Fruit fly (Drosophila melanogaster): Measurements from ENCODE around the gene Remo.

Gene Remo

DNA sequence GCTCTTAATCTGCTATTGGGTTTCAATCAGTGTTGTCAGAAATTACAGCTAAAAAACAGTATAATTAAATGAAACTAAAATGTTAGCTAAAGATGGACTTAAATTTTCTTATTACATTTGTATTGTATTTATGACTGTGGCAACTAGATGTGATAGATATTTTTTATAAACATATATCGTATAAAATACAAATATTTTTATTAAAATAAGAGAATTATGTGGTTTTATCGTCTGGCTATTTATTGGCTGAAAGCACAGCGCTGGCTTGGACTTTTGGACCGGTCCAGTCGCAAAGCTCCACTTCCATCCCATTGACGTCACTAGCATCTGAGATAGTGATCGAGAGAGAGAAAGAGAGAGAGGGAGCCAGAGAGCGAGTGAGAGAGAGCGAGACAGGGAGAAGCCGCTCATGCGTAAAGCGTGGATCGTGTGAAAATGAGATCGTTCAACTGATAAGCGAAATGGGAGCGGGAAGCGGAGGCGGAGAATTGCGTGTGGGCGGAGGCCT, 31.6 kb downstream of the Remo start (continued):
- no peak for TF ChIP-seq CG33213 (GFP tag; optimal IDR thresholded peaks at IDR 0.05)
- peak; percentile 42 for TF ChIP-seq HHEX (GFP tag; optimal IDR thresholded peaks at IDR 0.05)
- no peak for TF ChIP-seq Doc3 (GFP tag; IDR thresholded peaks at IDR 0.05; ENCODE audit: partially characterized antibody)
- peak; percentile 39 for TF ChIP-seq salm (tag; optimal IDR thresholded peaks at IDR 0.05)
- TF ChIP-seq CG8944 (GFP tag; optimal IDR thresholded peaks at IDR 0.05) = no peak
- no peak for TF ChIP-seq bab2 (GFP tag; optimal IDR thresholded peaks at IDR 0.05)
- no peak for TF ChIP-seq Opbp (GFP tag; IDR thresholded peaks at IDR 0.05; ENCODE audit: partially characterized antibody)
- no peak for TF ChIP-seq Mrtf (GFP tag; IDR thresholded peaks at IDR 0.05)
- peak; percentile 60 for TF ChIP-seq CG11504 (tag; optimal IDR thresholded peaks at IDR 0.05)
- no peak for TF ChIP-seq jumu (GFP tag; optimal IDR thresholded peaks at IDR 0.05)
- TF ChIP-seq CG1233 (GFP tag; optimal IDR thresholded peaks at IDR 0.05) = peak; percentile 36
- no peak for TF ChIP-seq ac (GFP tag; optimal IDR thresholded peaks at IDR 0.05)
- no peak for TF ChIP-seq kah (GFP tag; optimal IDR thresholded peaks at IDR 0.05)
- no peak for TF ChIP-seq gt (GFP tag; IDR thresholded peaks at IDR 0.05)
- no peak for TF ChIP-seq vnd (GFP tag; IDR thresholded peaks at IDR 0.05; ENCODE audit: partially characterized antibody)
- TF ChIP-seq schlank (tag; optimal IDR thresholded peaks at IDR 0.05) = no peak
- peak; percentile 8 for TF ChIP-seq scrt (GFP tag; optimal IDR thresholded peaks at IDR 0.05)
- TF ChIP-seq Adf1 (GFP tag; IDR thresholded peaks at IDR 0.05) = no peak
- no peak for TF ChIP-seq CG8478 (optimal IDR thresholded peaks at IDR 0.05)
- peak; percentile 62 for TF ChIP-seq BtbVII (GFP tag; optimal IDR thresholded peaks at IDR 0.05)
- no peak for TF ChIP-seq CG34224 (GFP tag; IDR thresholded peaks at IDR 0.05; ENCODE audit: partially characterized antibody)
- no peak for TF ChIP-seq pros (GFP tag; optimal IDR thresholded peaks at IDR 0.05)
- no peak for TF ChIP-seq CG10959 (GFP tag; IDR thresholded peaks at IDR 0.05)
- no peak for TF ChIP-seq pita (GFP tag; optimal IDR thresholded peaks at IDR 0.05)
- TF ChIP-seq Ada2b (GFP tag; IDR thresholded peaks at IDR 0.05) = no peak
- TF ChIP-seq Asciz (GFP tag; optimal IDR thresholded peaks at IDR 0.05) = no peak
- peak; percentile 22 for TF ChIP-seq CG5180 (GFP tag; optimal IDR thresholded peaks at IDR 0.05)
- TF ChIP-seq CG12659 (GFP tag; optimal IDR thresholded peaks at IDR 0.05) = peak; percentile 38
- TF ChIP-seq CG2202 (tag; optimal IDR thresholded peaks at IDR 0.05) = no peak
- TF ChIP-seq zfh2 (GFP tag; optimal IDR thresholded peaks at IDR 0.05) = no peak
- TF ChIP-seq CG2199 (GFP tag; IDR thresholded peaks at IDR 0.05) = no peak
- TF ChIP-seq CG7987 (GFP tag; optimal IDR thresholded peaks at IDR 0.05) = no peak
- TF ChIP-seq maf-S (GFP tag; optimal IDR thresholded peaks at IDR 0.05) = no peak
- TF ChIP-seq CG42726 (GFP tag; IDR thresholded peaks at IDR 0.05; ENCODE audit: partially characterized antibody) = no peak
- TF ChIP-seq CG2889 (GFP tag; IDR thresholded peaks at IDR 0.05) = no peak
- peak; percentile 10 for TF ChIP-seq CG8388 (GFP tag; optimal IDR thresholded peaks at IDR 0.05)
- peak; percentile 2 for TF ChIP-seq Oli (tag; optimal IDR thresholded peaks at IDR 0.05)
- no peak for TF ChIP-seq Ssrp (tag; optimal IDR thresholded peaks at IDR 0.05)
- no peak for TF ChIP-seq CG15011 (GFP tag; optimal IDR thresholded peaks at IDR 0.05)
- TF ChIP-seq YL-1 (GFP tag; optimal IDR thresholded peaks at IDR 0.05) = no peak
- no peak for TF ChIP-seq CG14667 (GFP tag; IDR thresholded peaks at IDR 0.05)
- TF ChIP-seq ssp (GFP tag; IDR thresholded peaks at IDR 0.05) = no peak
- TF ChIP-seq chif (GFP tag; optimal IDR thresholded peaks at IDR 0.05) = no peak
- TF ChIP-seq unpg (GFP tag; optimal IDR thresholded peaks at IDR 0.05) = peak; percentile 40
- no peak for TF ChIP-seq repo (GFP tag; optimal IDR thresholded peaks at IDR 0.05)
- TF ChIP-seq CG13624 (GFP tag; optimal IDR thresholded peaks at IDR 0.05) = no peak
- TF ChIP-seq sima (GFP tag; optimal IDR thresholded peaks at IDR 0.05) = no peak
- TF ChIP-seq CG9932 (GFP tag; IDR thresholded peaks at IDR 0.05) = peak; percentile 41; the same call in 1 of the 2 replicates
- no peak for TF ChIP-seq Lhr (GFP tag; optimal IDR thresholded peaks at IDR 0.05)
- TF ChIP-seq Ravus (GFP tag; IDR thresholded peaks at IDR 0.05) = no peak
- TF ChIP-seq Fer1 (GFP tag; optimal IDR thresholded peaks at IDR 0.05) = peak; percentile 65
